Fruit fly (Drosophila melanogaster) whole organism: Measurements from ENCODE around the gene Miga.

Experiments
- CG8478 ChIP-seq: fragments of >200 bp; optimal IDR thresholded peaks from 2 replicates; lab custom pipeline; 2018; ENCODE audit warnings: inconsistent platforms
- Dll ChIP-seq: fragments of >200 bp; optimal IDR thresholded peaks from 2 replicates; lab custom pipeline; 2017
- EcR ChIP-seq, 2 experiments: fragments of >200 bp; optimal IDR thresholded peaks; 2 replicates each; lab custom pipeline; 2017; ENCODE audit warnings: missing biosample characterization in 2 of 2, missing genetic modification characterization in 2 of 2, missing genetic modification reagents in 2 of 2
- psq ChIP-seq: fragments of >200 bp; optimal IDR thresholded peaks from 2 replicates; lab custom pipeline; 2017
- usp ChIP-seq: fragments of >200 bp; optimal IDR thresholded peaks from 2 replicates; lab custom pipeline; 2017; ENCODE audit warnings: missing biosample characterization, missing genetic modification characterization, mixed read lengths

- TF ChIP-seq EcR (GFP tag; optimal IDR thresholded peaks at IDR 0.05; lab: Kevin White, UChicago), result no peak
- no peak for TF ChIP-seq psq (lab: Kevin White, UChicago)
- no peak for TF ChIP-seq usp (GFP tag; lab: Kevin White, UChicago)
- TF ChIP-seq CG8478 (lab: Kevin White, UChicago), result no peak
- no peak for TF ChIP-seq Dll (lab: Kevin White, UChicago)
Measured at dm6 chrX:8413513-8414113, 24.0 kb downstream of the Miga start.
